Fruit fly (Drosophila melanogaster): ENCODE data around the gene CG13063.

DNA sequence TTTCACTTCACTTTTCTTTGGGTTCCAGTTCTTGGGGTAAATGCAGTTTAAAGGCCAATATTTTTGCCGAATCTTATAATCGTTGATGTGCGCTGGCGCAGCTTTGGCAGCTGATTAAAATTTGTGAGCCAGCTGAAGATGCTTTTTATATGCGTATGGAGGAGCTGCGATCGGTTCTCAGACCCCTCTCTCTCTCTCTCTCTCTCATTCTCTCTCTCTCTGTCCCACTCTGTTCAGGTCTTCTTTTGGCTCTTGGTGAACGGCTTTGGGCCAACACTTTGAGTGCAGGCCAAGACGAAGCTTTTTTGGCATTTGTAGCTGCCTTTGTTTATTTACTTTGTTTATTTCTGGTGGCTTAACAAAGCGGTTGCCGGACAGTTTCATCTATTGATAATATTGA lies 18.1 kb upstream of the CG13063 start, which contains the start of gene CG13046:
- TF ChIP-seq CG8478 (optimal IDR thresholded peaks at IDR 0.05) = no peak
- no peak for TF ChIP-seq CTCF (optimal IDR thresholded peaks at IDR 0.05)

All from S2 (cell line).